Worm (Caenorhabditis elegans) whole organism, L2 larva: ENCODE measurements around the gene C01G12.3.

Source experiments
- R02D3.7 ChIP-seq: fragments of 150-350 bp; optimal IDR thresholded peaks from 2 replicates; lab custom pipeline; 2014; ENCODE audit warnings: missing biosample characterization, missing genetic modification characterization
- aly-2 ChIP-seq: fragments of 150-350 bp; optimal IDR thresholded peaks from 2 replicates; lab custom pipeline; 2014; ENCODE audit warnings: missing biosample characterization, missing genetic modification characterization
- ama-1 ChIP-seq: fragments of 150-350 bp; optimal IDR thresholded peaks from 2 replicates; lab custom pipeline; 2018; ENCODE audit warnings: inconsistent platforms
- blmp-1 ChIP-seq: sonication (generic microtip); optimal IDR thresholded peaks from 2 replicates; lab custom pipeline; 2017; ENCODE audit warnings: missing genetic modification characterization, mild to moderate bottlenecking, missing compliant biosample characterization, antibody characterized with exemption, moderate library complexity; ENCODE audit not compliant: insufficient read depth
- ceh-16 ChIP-seq: fragments of 150-350 bp; optimal IDR thresholded peaks from 2 replicates; lab custom pipeline; 2014; ENCODE audit warnings: missing biosample characterization, missing genetic modification characterization
- ceh-82 ChIP-seq: fragments of 150-350 bp; optimal IDR thresholded peaks from 2 replicates; lab custom pipeline; 2014; ENCODE audit warnings: missing biosample characterization, missing genetic modification characterization
- dmd-4 ChIP-seq: sonication (generic microtip); optimal IDR thresholded peaks from 2 replicates; lab custom pipeline; 2017; ENCODE audit warnings: missing biosample characterization, missing genetic modification characterization
- elt-3 ChIP-seq: sonication (generic microtip); optimal IDR thresholded peaks from 2 replicates; lab custom pipeline; 2017; ENCODE audit warnings: missing biosample characterization, missing genetic modification characterization
- fos-1 ChIP-seq: fragments of 150-350 bp; optimal IDR thresholded peaks from 2 replicates; lab custom pipeline; 2014; ENCODE audit warnings: missing biosample characterization, missing genetic modification characterization
- gmeb-1 ChIP-seq: fragments of 150-350 bp; optimal IDR thresholded peaks from 2 replicates; lab custom pipeline; 2014; ENCODE audit warnings: missing biosample characterization, missing genetic modification characterization
- lin-13 ChIP-seq: fragments of 150-350 bp; optimal IDR thresholded peaks from 2 replicates; lab custom pipeline; 2014; ENCODE audit warnings: missing biosample characterization, missing genetic modification reagents, missing genetic modification characterization
- lsy-2 ChIP-seq, 2 experiments: fragments of 150-350 bp in 1 of 2; sonication (generic microtip) in 1 of 2; optimal IDR thresholded peaks; 2 replicates each; lab custom pipeline; 2014 to 2017; ENCODE audit warnings: missing biosample characterization in 2 of 2, missing genetic modification characterization in 2 of 2
- mab-5 ChIP-seq: fragments of 150-350 bp; optimal IDR thresholded peaks from 2 replicates; lab custom pipeline; 2014; ENCODE audit warnings: missing biosample characterization, missing genetic modification characterization
- mbf-1 ChIP-seq: sonication (generic microtip); optimal IDR thresholded peaks from 2 replicates; lab custom pipeline; 2017; ENCODE audit warnings: missing biosample characterization, missing genetic modification characterization
- mdl-1 ChIP-seq, 2 experiments: fragments of 150-350 bp in 1 of 2; sonication (generic microtip) in 1 of 2; optimal IDR thresholded peaks; 2 replicates each; lab custom pipeline; 2017; ENCODE audit warnings: missing biosample characterization in 2 of 2, missing genetic modification characterization in 2 of 2
- nhr-10 ChIP-seq: sonication (generic microtip); optimal IDR thresholded peaks from 2 replicates; lab custom pipeline; 2017; ENCODE audit warnings: missing biosample characterization, missing genetic modification characterization
- nhr-11 ChIP-seq: fragments of 150-350 bp; optimal IDR thresholded peaks from 2 replicates; lab custom pipeline; 2014; ENCODE audit warnings: missing biosample characterization, missing genetic modification characterization
- nhr-12 ChIP-seq: fragments of 150-350 bp; optimal IDR thresholded peaks from 2 replicates; lab custom pipeline; 2014; ENCODE audit warnings: missing biosample characterization, missing genetic modification characterization
- nhr-129 ChIP-seq: fragments of 150-350 bp; optimal IDR thresholded peaks from 2 replicates; lab custom pipeline; 2014; ENCODE audit warnings: missing biosample characterization, missing genetic modification characterization
- nhr-21 ChIP-seq: fragments of 150-350 bp; optimal IDR thresholded peaks from 2 replicates; lab custom pipeline; 2014; ENCODE audit warnings: missing biosample characterization, missing genetic modification characterization
- nhr-23 ChIP-seq: fragments of 150-350 bp; optimal IDR thresholded peaks from 2 replicates; lab custom pipeline; 2014; ENCODE audit warnings: missing biosample characterization, missing genetic modification reagents, missing genetic modification characterization
- nhr-237 ChIP-seq: fragments of 150-350 bp; optimal IDR thresholded peaks from 2 replicates; lab custom pipeline; 2014; ENCODE audit warnings: missing biosample characterization, missing genetic modification characterization
- nhr-25 ChIP-seq: fragments of 150-350 bp; sonication (generic microtip); optimal IDR thresholded peaks from 3 replicates; lab custom pipeline; 2014; ENCODE audit warnings: missing biosample characterization, missing genetic modification characterization
- sem-4 ChIP-seq: fragments of 150-350 bp; optimal IDR thresholded peaks from 2 replicates; lab custom pipeline; 2014; ENCODE audit warnings: missing biosample characterization, missing genetic modification reagents, missing genetic modification characterization
- skn-1 ChIP-seq: sonication (generic microtip); optimal IDR thresholded peaks from 2 replicates; lab custom pipeline; 2017; ENCODE audit warnings: missing biosample characterization, missing genetic modification characterization
- sma-3 ChIP-seq: sonication (generic microtip); optimal IDR thresholded peaks from 2 replicates; lab custom pipeline; 2016; ENCODE audit warnings: missing genetic modification reagents, missing genetic modification characterization, missing compliant biosample characterization
- sma-9 ChIP-seq, 2 experiments: fragments of 150-350 bp in 1 of 2; sonication (generic microtip) in 1 of 2; optimal IDR thresholded peaks; 2 replicates each; lab custom pipeline; 2014 to 2016; ENCODE audit warnings: missing genetic modification characterization in 2 of 2, mild to moderate bottlenecking in 1 of 2, missing biosample characterization in 1 of 2, missing compliant biosample characterization in 1 of 2, missing genetic modification reagents in 1 of 2, moderate library complexity in 1 of 2
- snpc-4 ChIP-seq: fragments of 150-350 bp; optimal IDR thresholded peaks from 2 replicates; lab custom pipeline; 2014; ENCODE audit warnings: missing biosample characterization, missing genetic modification characterization
- unc-39 ChIP-seq: fragments of 150-350 bp; optimal IDR thresholded peaks from 2 replicates; lab custom pipeline; 2014; ENCODE audit warnings: missing biosample characterization, missing genetic modification characterization
- ztf-1 ChIP-seq: fragments of 200-800 bp; sonication (Bioruptor generic); conservative IDR thresholded peaks from 2 replicates; pipeline ENCODE4 v1.3.6; 2022; ENCODE audit warnings: missing genetic modification characterization, missing compliant biosample characterization
- ztf-11 ChIP-seq: sonication (generic microtip); optimal IDR thresholded peaks from 2 replicates; lab custom pipeline; 2017; ENCODE audit warnings: missing biosample characterization, missing genetic modification characterization
- ztf-4 ChIP-seq: fragments of 150-350 bp; optimal IDR thresholded peaks from 2 replicates; lab custom pipeline; 2014; ENCODE audit warnings: missing biosample characterization, missing genetic modification characterization

The C01G12.3 gene

DNA sequence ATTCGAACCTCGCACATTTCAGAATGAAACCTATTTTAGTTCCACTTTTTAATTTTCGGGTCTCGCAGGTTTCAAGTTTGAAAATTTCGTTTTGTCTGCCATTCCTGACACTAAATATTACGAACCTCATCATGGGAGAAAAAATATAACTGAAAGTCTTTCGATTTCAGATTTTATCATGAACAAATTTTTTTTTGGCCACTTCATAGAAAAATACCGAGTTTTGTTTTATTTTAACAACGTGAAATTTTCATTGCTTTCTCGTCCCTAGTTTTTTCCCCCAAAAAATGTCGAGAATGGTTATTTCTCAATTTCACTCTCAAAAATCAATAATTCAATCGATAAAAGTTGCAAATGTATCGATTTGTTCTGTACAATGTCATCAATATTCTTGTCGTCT lies 3.4 kb downstream of the C01G12.3 start, which contains the start of gene C01G12.9:
TSS of gene C01G12.9 (plus strand) at position 301 of the 400 bp plus-strand sequence.
- TF ChIP-seq ztf-4 (no peak), nhr-11 (tag; lab: Kevin White, UChicago) (no peak), elt-3 (tag; lab: Kevin White, UChicago) (no peak), R02D3.7 (no peak), mdl-1 (tag; optimal IDR thresholded peaks at IDR 0.05; lab: Kevin White, UChicago) (no peak), sem-4 (tag; lab: Kevin White, UChicago) (no peak), nhr-23 (tag; lab: Kevin White, UChicago) (no peak), ztf-11 (tag; lab: Kevin White, UChicago) (no peak), nhr-21 (tag; lab: Kevin White, UChicago) (no peak), ceh-82 (tag; lab: Kevin White, UChicago) (no peak), nhr-12 (tag; lab: Kevin White, UChicago) (no peak), ceh-16 (no peak), fos-1 (tag; lab: Kevin White, UChicago) (no peak), unc-39 (no peak)

DNA sequence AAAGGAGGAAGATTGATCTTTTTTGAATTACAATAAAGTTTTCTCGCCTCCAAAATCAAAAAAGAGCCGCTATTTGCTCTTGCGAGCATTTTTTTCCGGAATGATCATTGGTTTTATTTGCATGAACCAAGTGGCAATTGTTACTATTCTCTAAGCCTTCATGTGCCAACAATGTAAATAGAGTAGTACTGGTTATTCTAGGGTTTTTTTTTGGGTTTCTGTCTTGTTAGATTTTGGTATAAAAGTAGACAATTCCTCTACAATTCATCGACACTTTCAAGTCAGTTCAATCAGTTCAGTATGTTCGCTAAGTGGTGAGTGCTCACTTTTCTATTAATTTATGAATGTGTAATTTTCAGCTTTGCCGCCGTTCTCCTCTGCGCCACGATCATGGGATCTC lies 4.1 kb downstream of the C01G12.3 start, which contains the start of gene nspb-7:
TSS of gene nspb-7 (plus strand) at position 301 of the 400 bp plus-strand sequence.
- TF ChIP-seq blmp-1 (tag; lab: Kevin White, UChicago) (no peak), sma-3 (GFP tag; lab: Kevin White, UChicago) (no peak), nhr-23 (tag; lab: Kevin White, UChicago) (no peak)

DNA sequence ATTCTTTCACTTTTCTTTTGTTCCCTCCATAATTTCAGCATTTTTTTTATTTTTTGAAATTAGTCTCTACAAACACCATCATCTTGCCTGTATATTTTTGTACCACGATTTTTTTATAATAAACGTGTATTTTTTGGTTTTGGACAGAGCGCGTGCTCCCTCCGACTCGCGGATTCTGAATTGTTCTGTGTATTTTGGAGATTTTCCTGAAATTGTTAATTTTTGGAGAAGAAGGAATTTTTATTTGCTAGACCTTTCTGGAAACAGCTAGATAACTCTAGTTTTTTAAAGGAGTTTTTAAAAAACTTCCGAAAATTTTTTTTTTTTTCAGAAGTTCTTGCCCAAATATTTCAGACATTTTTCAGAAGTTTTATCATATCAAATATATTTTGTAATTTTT lies 5.7 kb downstream of the C01G12.3 start, which contains the start of gene C01G12.13:
TSS of gene C01G12.13 (plus strand) at position 301 of the 400 bp plus-strand sequence.
- TF ChIP-seq sem-4 (tag; lab: Kevin White, UChicago) = no peak
- no peak for TF ChIP-seq nhr-129 (tag; lab: Kevin White, UChicago)
- no peak for TF ChIP-seq sma-3 (GFP tag; lab: Kevin White, UChicago)
- TF ChIP-seq fos-1 (tag; lab: Kevin White, UChicago) = no peak
- TF ChIP-seq blmp-1 (tag; lab: Kevin White, UChicago) = no peak
- TF ChIP-seq aly-2 = no peak
- TF ChIP-seq nhr-237 (tag; lab: Kevin White, UChicago) = no peak
- no peak for TF ChIP-seq nhr-10
- no peak for TF ChIP-seq sma-9 (GFP tag; optimal IDR thresholded peaks at IDR 0.05; lab: Kevin White, UChicago)
- no peak for TF ChIP-seq sma-9 (tag; optimal IDR thresholded peaks at IDR 0.05; lab: Kevin White, UChicago)
- TF ChIP-seq, all 48 proteins: peak for 0

DNA sequence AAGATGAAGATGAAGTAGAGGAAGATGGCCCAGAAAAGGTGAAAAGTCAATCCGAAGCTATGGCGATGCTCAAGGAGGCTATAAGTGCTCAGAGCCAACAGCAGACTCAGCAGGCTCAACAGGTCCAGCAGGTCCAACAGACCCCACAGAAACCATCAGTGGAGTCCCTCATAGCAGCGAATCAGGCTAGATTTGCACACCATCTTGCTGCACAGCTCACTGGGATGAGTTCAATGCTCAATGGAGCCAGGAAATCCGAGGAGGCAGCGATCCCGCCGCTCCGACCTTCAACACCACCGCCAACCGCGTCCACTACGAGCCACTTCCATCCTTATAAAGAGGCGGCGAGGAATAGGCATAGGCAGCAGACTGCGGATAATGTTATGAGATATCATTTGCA lies 7.3 kb downstream of the C01G12.3 start:
- TF ChIP-seq sem-4 (tag; lab: Kevin White, UChicago) = no peak
- TF ChIP-seq lsy-2 (tag; optimal IDR thresholded peaks at IDR 0.05; lab: Kevin White, UChicago) = no peak
- no peak for TF ChIP-seq ceh-16
- no peak for TF ChIP-seq blmp-1 (tag; lab: Kevin White, UChicago)
- TF ChIP-seq nhr-12 (tag; lab: Kevin White, UChicago) = no peak
- TF ChIP-seq fos-1 (tag; lab: Kevin White, UChicago) = no peak
- no peak for TF ChIP-seq dmd-4
- no peak for TF ChIP-seq mbf-1
- no peak for TF ChIP-seq R02D3.7
- no peak for TF ChIP-seq ama-1
- TF ChIP-seq snpc-4 (tag; lab: Kevin White, UChicago) = no peak
- TF ChIP-seq nhr-129 (tag; lab: Kevin White, UChicago) = no peak
- TF ChIP-seq skn-1 = no peak

DNA sequence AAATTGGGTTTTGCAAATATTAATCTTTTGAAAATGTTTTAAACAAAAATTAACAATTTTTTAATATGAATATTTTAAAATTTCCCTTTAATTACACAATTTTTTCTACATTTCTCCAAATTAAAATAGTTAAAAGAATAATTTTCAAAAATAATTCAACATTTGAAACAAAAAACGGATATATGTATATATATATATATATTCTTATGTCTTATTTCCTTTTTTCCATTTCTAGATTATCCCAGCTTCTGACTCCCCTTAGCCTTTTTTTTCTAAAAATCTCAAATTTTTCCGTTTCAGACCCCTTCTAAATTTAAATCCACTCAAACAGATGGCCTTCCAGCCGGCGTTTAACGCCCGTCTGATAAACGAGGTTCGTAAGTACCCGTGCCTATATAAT lies 8.8 kb downstream of the C01G12.3 start, which contains the start of gene madf-5:
TSS of gene madf-5 (plus strand) at position 301 of the 400 bp plus-strand sequence.
- TF ChIP-seq nhr-21 (tag; lab: Kevin White, UChicago) (no peak), unc-39 (no peak), elt-3 (tag; lab: Kevin White, UChicago) (no peak), ztf-11 (tag; lab: Kevin White, UChicago) (no peak), mab-5 (tag; lab: Kevin White, UChicago) (no peak), nhr-25 (no peak), fos-1 (tag; lab: Kevin White, UChicago) (no peak), gmeb-1 (no peak), nhr-23 (tag; lab: Kevin White, UChicago) (no peak), nhr-237 (tag; lab: Kevin White, UChicago) (no peak), lin-13 (GFP tag; lab: Kevin White, UChicago) (no peak), ceh-16 (no peak), sma-9 (GFP tag; optimal IDR thresholded peaks at IDR 0.05; lab: Kevin White, UChicago) (no peak), sma-9 (tag; optimal IDR thresholded peaks at IDR 0.05; lab: Kevin White, UChicago) (no peak), ama-1 (no peak), ztf-1 (GFP tag; lab: Robert Waterston, UW) (no peak), lsy-2 (tag; optimal IDR thresholded peaks at IDR 0.05; lab: Kevin White, UChicago) (no peak)
